Fruit fly (Drosophila melanogaster) whole organism, embryonic: ENCODE measurements around the gene CG13921.

Source experiments
- Adf1 ChIP-seq: fragments of 200-800 bp; sonication (Bioruptor generic); IDR thresholded peaks from 2 replicates; pipeline ENCODE4 v1.3.6; 2022; ENCODE audit warnings: missing biosample characterization, missing genetic modification characterization
- CG10267 ChIP-seq: fragments of 200-800 bp; sonication (Bioruptor generic); optimal IDR thresholded peaks from 2 replicates; lab custom pipeline; 2018; ENCODE audit warnings: missing biosample characterization, mild to moderate bottlenecking, missing genetic modification characterization, moderate library complexity
- CG10462 ChIP-seq: fragments of 200-800 bp; sonication (Bioruptor generic); optimal IDR thresholded peaks from 2 replicates; lab custom pipeline; 2016; ENCODE audit warnings: missing biosample characterization, missing genetic modification characterization
- CG12155 ChIP-seq: fragments of 200-800 bp; sonication (Bioruptor generic); optimal IDR thresholded peaks from 3 replicates; lab custom pipeline; 2016; ENCODE audit warnings: missing biosample characterization, missing genetic modification characterization
- CG13123 ChIP-seq: fragments of 200-800 bp; sonication (Bioruptor generic); optimal IDR thresholded peaks from 2 replicates; lab custom pipeline; 2016; ENCODE audit warnings: missing biosample characterization, missing genetic modification characterization
- CG14965 ChIP-seq: fragments of 200-800 bp; sonication (Bioruptor generic); optimal IDR thresholded peaks from 2 replicates; lab custom pipeline; 2016; ENCODE audit warnings: missing biosample characterization, missing genetic modification characterization, borderline replicate concordance
- CG15073 ChIP-seq: fragments of 200-800 bp; sonication (Bioruptor generic); optimal IDR thresholded peaks from 2 replicates; lab custom pipeline; 2016; ENCODE audit warnings: missing biosample characterization, missing genetic modification characterization
- CG16813 ChIP-seq: fragments of 200-800 bp; sonication (Bioruptor generic); IDR thresholded peaks from 3 replicates; pipeline ENCODE4 v1.3.6; 2022; ENCODE audit warnings: missing biosample characterization, missing genetic modification characterization; ENCODE audit not compliant: partially characterized antibody
- CG17328 ChIP-seq: fragments of 200-800 bp; sonication (Bioruptor generic); IDR thresholded peaks from 2 replicates; pipeline ENCODE4 v1.3.6; 2022; ENCODE audit warnings: missing biosample characterization, missing genetic modification characterization
- CG17912 ChIP-seq: fragments of 200-800 bp; sonication (Bioruptor generic); optimal IDR thresholded peaks from 2 replicates; lab custom pipeline; 2018; ENCODE audit warnings: missing biosample characterization, mild to moderate bottlenecking, missing genetic modification characterization
- CG2875 ChIP-seq: fragments of 200-800 bp; sonication (Bioruptor generic); optimal IDR thresholded peaks from 2 replicates; lab custom pipeline; 2017; ENCODE audit warnings: missing biosample characterization, mild to moderate bottlenecking, missing genetic modification characterization, missing genetic modification reagents
- CG31224 ChIP-seq: fragments of 200-800 bp; sonication (Bioruptor generic); IDR thresholded peaks from 2 replicates; pipeline ENCODE4 v1.3.6; 2022; ENCODE audit warnings: missing biosample characterization, missing genetic modification characterization
- CG33213 ChIP-seq: fragments of 200-800 bp; sonication (Bioruptor generic); optimal IDR thresholded peaks from 3 replicates; lab custom pipeline; 2016; ENCODE audit warnings: missing biosample characterization, missing genetic modification characterization
- CG33557 ChIP-seq: fragments of 200-800 bp; sonication (Bioruptor generic); optimal IDR thresholded peaks from 2 replicates; lab custom pipeline; 2019; ENCODE audit warnings: missing biosample characterization, mild to moderate bottlenecking, missing genetic modification characterization, moderate library complexity
- CG3407 ChIP-seq: fragments of 200-800 bp; sonication (Bioruptor generic); optimal IDR thresholded peaks from 2 replicates; lab custom pipeline; 2018; ENCODE audit warnings: missing biosample characterization, mild to moderate bottlenecking, missing genetic modification characterization
- CG3995 ChIP-seq: fragments of 200-800 bp; sonication (Bioruptor generic); optimal IDR thresholded peaks from 3 replicates; lab custom pipeline; 2016; ENCODE audit warnings: missing biosample characterization, missing genetic modification characterization
- CG6791 ChIP-seq: fragments of 200-800 bp; sonication (Bioruptor generic); IDR thresholded peaks from 3 replicates; pipeline ENCODE4 v1.3.6; 2022; ENCODE audit warnings: missing biosample characterization, missing genetic modification characterization; ENCODE audit not compliant: partially characterized antibody
- CG7963 ChIP-seq: fragments of 200-800 bp; sonication (Bioruptor generic); IDR thresholded peaks from 3 replicates; pipeline ENCODE4 v1.3.6; 2022; ENCODE audit warnings: missing biosample characterization, missing genetic modification characterization; ENCODE audit not compliant: partially characterized antibody
- Doc3 ChIP-seq: fragments of 200-800 bp; sonication (Bioruptor generic); IDR thresholded peaks from 3 replicates; pipeline ENCODE4 v1.3.6; 2022; ENCODE audit warnings: missing biosample characterization, missing genetic modification characterization; ENCODE audit not compliant: partially characterized antibody
- ERR ChIP-seq: fragments of 200-800 bp; sonication (Bioruptor generic); optimal IDR thresholded peaks from 2 replicates; lab custom pipeline; 2016; ENCODE audit warnings: missing biosample characterization, missing genetic modification characterization
- GATAe ChIP-seq: fragments of 200-800 bp; sonication (Bioruptor generic); conservative IDR thresholded peaks from 2 replicates; pipeline ENCODE4 v1.3.6; 2022; ENCODE audit warnings: missing biosample characterization, missing genetic modification characterization
- Gug ChIP-seq: fragments of 200-800 bp; sonication (Bioruptor generic); IDR thresholded peaks from 4 replicates; pipeline ENCODE4 v1.3.6; 2022; ENCODE audit warnings: missing biosample characterization, missing genetic modification characterization
- MESR4 ChIP-seq: fragments of 200-800 bp; sonication (Bioruptor generic); optimal IDR thresholded peaks from 2 replicates; lab custom pipeline; 2018; ENCODE audit warnings: missing biosample characterization, mild to moderate bottlenecking, missing genetic modification characterization, moderate library complexity
- Med ChIP-seq: fragments of 200-800 bp; sonication (Bioruptor generic); peaks from one replicate; lab custom pipeline; 2016; ENCODE audit warnings: missing biosample characterization, missing genetic modification characterization, mild to moderate bottlenecking, inconsistent platforms, moderate library complexity
- Opbp ChIP-seq: fragments of 200-800 bp; sonication (Bioruptor generic); IDR thresholded peaks from 3 replicates; pipeline ENCODE4 v1.3.6; 2022; ENCODE audit warnings: missing biosample characterization, missing genetic modification characterization; ENCODE audit not compliant: partially characterized antibody
- Poxn ChIP-seq: fragments of 200-800 bp; sonication (Bioruptor generic); IDR thresholded peaks from 2 replicates; pipeline ENCODE4 v1.3.6; 2022; ENCODE audit warnings: missing biosample characterization, missing genetic modification characterization
- Sox100B ChIP-seq: fragments of 200-800 bp; sonication (Bioruptor generic); optimal IDR thresholded peaks from 3 replicates; lab custom pipeline; 2018; ENCODE audit warnings: missing biosample characterization, mild to moderate bottlenecking, missing genetic modification characterization
- TFAM ChIP-seq: fragments of 200-800 bp; sonication (Bioruptor generic); optimal IDR thresholded peaks from 2 replicates; lab custom pipeline; 2017; ENCODE audit warnings: missing biosample characterization, missing genetic modification characterization, inconsistent platforms
- Xrp1 ChIP-seq: fragments of 200-800 bp; sonication (Bioruptor generic); IDR thresholded peaks from 2 replicates; pipeline ENCODE4 v1.3.6; 2022; ENCODE audit warnings: missing biosample characterization, missing genetic modification characterization
- YL-1 ChIP-seq: fragments of 200-800 bp; sonication (Bioruptor generic); optimal IDR thresholded peaks from 3 replicates; lab custom pipeline; 2017; ENCODE audit warnings: missing biosample characterization, mild to moderate bottlenecking, missing genetic modification characterization
- ac ChIP-seq: fragments of 200-800 bp; sonication (Bioruptor generic); optimal IDR thresholded peaks from 3 replicates; lab custom pipeline; 2017; ENCODE audit warnings: missing biosample characterization, mild to moderate bottlenecking, missing genetic modification characterization
- al ChIP-seq: fragments of 200-800 bp; sonication (Bioruptor generic); IDR thresholded peaks from 2 replicates; pipeline ENCODE4 v1.3.6; 2022; ENCODE audit warnings: missing biosample characterization, missing genetic modification characterization
- cg ChIP-seq: fragments of 200-800 bp; sonication (Bioruptor generic); optimal IDR thresholded peaks from 3 replicates; lab custom pipeline; 2019; ENCODE audit warnings: missing biosample characterization, mild to moderate bottlenecking, missing genetic modification characterization, moderate library complexity
- danr ChIP-seq: fragments of 200-800 bp; sonication (Bioruptor generic); IDR thresholded peaks from 2 replicates; pipeline ENCODE4 v1.3.6; 2022; ENCODE audit warnings: missing biosample characterization, missing genetic modification characterization
- dysf ChIP-seq: fragments of 200-800 bp; sonication (Bioruptor generic); IDR thresholded peaks from 3 replicates; pipeline ENCODE4 v1.3.6; 2022; ENCODE audit warnings: missing biosample characterization, missing genetic modification characterization
- exex ChIP-seq: fragments of 200-800 bp; sonication (Bioruptor generic); optimal IDR thresholded peaks from 4 replicates; lab custom pipeline; 2018; ENCODE audit warnings: missing biosample characterization, mild to moderate bottlenecking, missing genetic modification characterization, moderate library complexity
- h ChIP-seq: fragments of >200 bp; optimal IDR thresholded peaks from 2 replicates; lab custom pipeline; 2017
- hbn ChIP-seq: fragments of 200-800 bp; sonication (Bioruptor generic); IDR thresholded peaks from 2 replicates; pipeline ENCODE4 v1.3.6; 2022; ENCODE audit warnings: missing biosample characterization, missing genetic modification characterization; ENCODE audit not compliant: partially characterized antibody
- inv ChIP-seq: fragments of 200-800 bp; sonication (Bioruptor generic); IDR thresholded peaks from 2 replicates; pipeline ENCODE4 v1.3.6; 2022; ENCODE audit warnings: missing biosample characterization, missing genetic modification characterization; ENCODE audit not compliant: partially characterized antibody
- mirr ChIP-seq: fragments of 200-800 bp; sonication (Bioruptor generic); optimal IDR thresholded peaks from 3 replicates; lab custom pipeline; 2018; ENCODE audit warnings: missing biosample characterization, mild to moderate bottlenecking, missing genetic modification characterization
- nau ChIP-seq: fragments of 200-800 bp; sonication (Bioruptor generic); optimal IDR thresholded peaks from 3 replicates; lab custom pipeline; 2017; ENCODE audit warnings: missing biosample characterization, mild to moderate bottlenecking, missing genetic modification characterization, missing genetic modification reagents
- nerfin-2 ChIP-seq: fragments of 200-800 bp; sonication (Bioruptor generic); IDR thresholded peaks from 2 replicates; pipeline ENCODE4 v1.3.6; 2022; ENCODE audit warnings: missing biosample characterization, missing genetic modification characterization; ENCODE audit not compliant: partially characterized antibody
- nom ChIP-seq: fragments of 200-800 bp; sonication (Bioruptor generic); optimal IDR thresholded peaks from 2 replicates; lab custom pipeline; 2017; ENCODE audit warnings: missing biosample characterization, missing genetic modification characterization, mild to moderate bottlenecking, moderate library complexity, missing genetic modification reagents
- pzg ChIP-seq: fragments of 200-800 bp; sonication (Bioruptor generic); optimal IDR thresholded peaks from 3 replicates; lab custom pipeline; 2018; ENCODE audit warnings: missing biosample characterization, mild to moderate bottlenecking, missing genetic modification characterization, moderate library complexity
- sd ChIP-seq: fragments of 200-800 bp; sonication (Bioruptor generic); optimal IDR thresholded peaks from 3 replicates; lab custom pipeline; 2018; ENCODE audit warnings: missing biosample characterization, mild to moderate bottlenecking, missing genetic modification characterization, moderate library complexity
- sr ChIP-seq: fragments of 200-800 bp; sonication (Bioruptor generic); IDR thresholded peaks from 3 replicates; pipeline ENCODE4 v1.3.6; 2022; ENCODE audit warnings: missing biosample characterization, missing genetic modification characterization
- tgo ChIP-seq: fragments of 200-800 bp; sonication (Bioruptor generic); IDR thresholded peaks from 3 replicates; pipeline ENCODE4 v1.3.6; 2022; ENCODE audit warnings: missing biosample characterization, missing genetic modification characterization
- wek ChIP-seq: fragments of 200-800 bp; sonication (Bioruptor generic); optimal IDR thresholded peaks from 3 replicates; lab custom pipeline; 2018; ENCODE audit warnings: missing biosample characterization, mild to moderate bottlenecking, missing genetic modification characterization, moderate library complexity
- z ChIP-seq: fragments of 200-800 bp; sonication (Bioruptor generic); IDR thresholded peaks from 3 replicates; pipeline ENCODE4 v1.3.6; 2022; ENCODE audit warnings: missing biosample characterization, missing genetic modification characterization
- zen ChIP-seq: fragments of 200-800 bp; sonication (Bioruptor generic); optimal IDR thresholded peaks from 3 replicates; lab custom pipeline; 2018; ENCODE audit warnings: missing biosample characterization, mild to moderate bottlenecking, missing genetic modification characterization, moderate library complexity

Gene CG13921

dm6 chr3L:1777249-1777648 lies 30.5 kb downstream of the CG13921 start, which contains the start of the genes CG2021 and mRpL46 (continued):
- peak; percentile 68 for TF ChIP-seq MESR4 (GFP tag; lab: Kevin White, UChicago)
- no peak for TF ChIP-seq CG3407 (GFP tag; lab: Kevin White, UChicago)
- peak; percentile 41; the same call in 2 of the 3 replicates for TF ChIP-seq Opbp
- TF ChIP-seq pzg, result peak; percentile 24
- no peak for TF ChIP-seq tgo
- peak; percentile 43; the same call in 2 of the 3 replicates for TF ChIP-seq Doc3 (GFP tag; lab: Robert Waterston, UW)
- peak; percentile 36; the same call in 1 of the 3 replicates for TF ChIP-seq CG6791 (GFP tag; lab: Robert Waterston, UW)
- no peak for TF ChIP-seq nom
- TF ChIP-seq Xrp1 (GFP tag; lab: Robert Waterston, UW), result no peak
- no peak for TF ChIP-seq h (lab: Kevin White, UChicago)
- 0 out of 3 replicates have a peak, but pooled peaks have one; percentile 14 for TF ChIP-seq CG16813 (GFP tag; lab: Robert Waterston, UW)
- no peak for TF ChIP-seq nerfin-2
- peak; percentile 28; the same call in 1 of the 2 replicates for TF ChIP-seq hbn
- TF ChIP-seq CG15073, result no peak
- TF ChIP-seq CG33213 (GFP tag; lab: Kevin White, UChicago), result no peak
- TF ChIP-seq sr (GFP tag; lab: Robert Waterston, UW), result no peak
- peak; percentile 49; the same call in 1 of the 3 replicates for TF ChIP-seq CG7963 (GFP tag; lab: Robert Waterston, UW)
- TF ChIP-seq, all 482 proteins: peak for 30

dm6 chr3L:1784092-1784491 lies 37.4 kb downstream of the CG13921 start:
- TF ChIP-seq inv (GFP tag; lab: Robert Waterston, UW) (no peak), Sox100B (GFP tag; lab: Kevin White, UChicago) (no peak), z (peak; percentile 13; the same call in 1 of the 3 replicates), CG17328 (no peak), ERR (GFP tag; lab: Kevin White, UChicago) (no peak), CG31224 (GFP tag; lab: Robert Waterston, UW) (no peak), CG13123 (GFP tag; lab: Kevin White, UChicago) (no peak), GATAe (GFP tag; lab: Robert Waterston, UW) (peak; percentile 73), cg (peak; percentile 28), YL-1 (no peak), wek (GFP tag; lab: Kevin White, UChicago) (peak; percentile 95), exex (tag; lab: Kevin White, UChicago) (peak; percentile 68), ac (GFP tag; lab: Kevin White, UChicago) (no peak), CG10462 (no peak), dysf (GFP tag; lab: Robert Waterston, UW) (no peak), mirr (GFP tag; lab: Kevin White, UChicago) (peak; percentile 72), CG12155 (GFP tag; lab: Kevin White, UChicago) (no peak), MESR4 (GFP tag; lab: Kevin White, UChicago) (no peak), sd (tag; lab: Kevin White, UChicago) (peak; percentile 99), Gug (no peak), CG3995 (GFP tag; lab: Kevin White, UChicago) (no peak), Adf1 (GFP tag; lab: Robert Waterston, UW) (no peak), nom (no peak), CG14965 (no peak), CG17912 (GFP tag; lab: Kevin White, UChicago) (no peak), danr (GFP tag; lab: Robert Waterston, UW) (no peak), CG10267 (tag; lab: Kevin White, UChicago) (no peak), CG33557 (GFP tag; lab: Kevin White, UChicago) (no peak), Med (GFP tag; lab: Kevin White, UChicago) (no peak), Poxn (GFP tag; lab: Robert Waterston, UW) (no peak), nau (no peak), TFAM (GFP tag; lab: Kevin White, UChicago) (no peak), CG2875 (GFP tag; lab: Kevin White, UChicago) (no peak), al (GFP tag; lab: Robert Waterston, UW) (no peak), Doc3 (GFP tag; lab: Robert Waterston, UW) (no peak), zen (tag; lab: Kevin White, UChicago) (no peak)
